Fruit fly (Drosophila melanogaster) whole organism, wandering third instar larva: Measurements from ENCODE around the gene CG34244.

Source experiments
- CG9705 ChIP-seq: fragments of 200-800 bp; sonication (Bioruptor generic); optimal IDR thresholded peaks from 2 replicates; lab custom pipeline; 2018; ENCODE audit warnings: missing biosample characterization, mild to moderate bottlenecking, missing genetic modification characterization
- Dfd ChIP-seq: fragments of >200 bp; optimal IDR thresholded peaks from 2 replicates; lab custom pipeline; 2017; ENCODE audit warnings: missing biosample characterization, missing genetic modification characterization
- Dif ChIP-seq: fragments of 200-275, 200-300 bp; sonication (Bioruptor generic); optimal IDR thresholded peaks from 2 replicates; lab custom pipeline; 2018; ENCODE audit warnings: missing biosample characterization, missing genetic modification characterization; ENCODE audit not compliant: partially characterized antibody
- GATAd ChIP-seq: sonication (Bioruptor generic); optimal IDR thresholded peaks from 2 replicates; lab custom pipeline; 2016; ENCODE audit warnings: missing biosample characterization, missing genetic modification characterization
- HLH106 ChIP-seq: fragments of 200-800 bp; optimal IDR thresholded peaks from 3 replicates; lab custom pipeline; 2019; ENCODE audit warnings: missing biosample characterization, mild to moderate bottlenecking, missing genetic modification characterization, moderate library complexity
- Hr78 ChIP-seq: fragments of >200 bp; optimal IDR thresholded peaks from 2 replicates; lab custom pipeline; 2017; ENCODE audit warnings: missing biosample characterization, missing genetic modification characterization
- Hr83 ChIP-seq: fragments of 200-300 bp; sonication (Bioruptor generic); optimal IDR thresholded peaks from 2 replicates; lab custom pipeline; 2016; ENCODE audit warnings: missing biosample characterization, mild to moderate bottlenecking, missing genetic modification characterization, moderate library complexity; ENCODE audit not compliant: poor library complexity, severe bottlenecking
- Jra ChIP-seq: sonication (Bioruptor generic); optimal IDR thresholded peaks from 2 replicates; lab custom pipeline; 2016; ENCODE audit warnings: missing biosample characterization, missing genetic modification characterization
- Myc ChIP-seq: fragments of >200 bp; optimal IDR thresholded peaks from 2 replicates; lab custom pipeline; 2017
- OdsH ChIP-seq: fragments of 200-800 bp; sonication (Bioruptor generic); optimal IDR thresholded peaks from 2 replicates; lab custom pipeline; 2016; ENCODE audit warnings: missing biosample characterization, mild to moderate bottlenecking, missing genetic modification characterization
- Rel ChIP-seq, 2 experiments: fragments of 200-800 bp; sonication (Bioruptor generic) in 1 of 2; optimal IDR thresholded peaks; 2 replicates in 1 of 2; 3 replicates in 1 of 2; lab custom pipeline; 2016 to 2019; ENCODE audit warnings: mild to moderate bottlenecking in 2 of 2, missing biosample characterization in 2 of 2, missing genetic modification characterization in 2 of 2, moderate library complexity in 1 of 2
- Sp1 ChIP-seq: fragments of 200-800 bp; sonication (Bioruptor generic); optimal IDR thresholded peaks from 3 replicates; lab custom pipeline; 2019; ENCODE audit warnings: missing biosample characterization, mild to moderate bottlenecking, missing genetic modification characterization, moderate library complexity
- Vsx2 ChIP-seq: fragments of 200-300, 225-300 bp; sonication (Bioruptor generic); optimal IDR thresholded peaks from 2 replicates; lab custom pipeline; 2018; ENCODE audit warnings: missing biosample characterization, missing genetic modification characterization; ENCODE audit not compliant: partially characterized antibody
- br ChIP-seq: fragments of 200-800 bp; sonication (Bioruptor generic); optimal IDR thresholded peaks from 2 replicates; lab custom pipeline; 2016; ENCODE audit warnings: missing biosample characterization, missing genetic modification characterization
- dmrt93B ChIP-seq: fragments of 200-800 bp; sonication (Bioruptor generic); optimal IDR thresholded peaks from 2 replicates; lab custom pipeline; 2018; ENCODE audit warnings: missing biosample characterization, mild to moderate bottlenecking, missing genetic modification characterization
- dsf ChIP-seq: sonication (Bioruptor generic); optimal IDR thresholded peaks from 2 replicates; lab custom pipeline; 2016; ENCODE audit warnings: missing biosample characterization, missing genetic modification characterization, borderline replicate concordance
- ey ChIP-seq: fragments of 200-800 bp; sonication (Bioruptor generic); optimal IDR thresholded peaks from 2 replicates; lab custom pipeline; 2016; ENCODE audit warnings: missing biosample characterization, missing genetic modification characterization
- h ChIP-seq: fragments of 200-800 bp; sonication (Bioruptor generic); optimal IDR thresholded peaks from 3 replicates; lab custom pipeline; 2016; ENCODE audit warnings: missing biosample characterization, mild to moderate bottlenecking, missing genetic modification characterization
- jim ChIP-seq: fragments of 175-275, 200-325 bp; sonication (Bioruptor generic); optimal IDR thresholded peaks from 2 replicates; lab custom pipeline; 2016; ENCODE audit warnings: missing biosample characterization, mild to moderate bottlenecking, missing genetic modification characterization
- lola ChIP-seq: fragments of >200 bp; optimal IDR thresholded peaks from 2 replicates; lab custom pipeline; 2017; ENCODE audit warnings: missing biosample characterization, missing genetic modification characterization
- pan ChIP-seq: fragments of >200 bp; optimal IDR thresholded peaks from 2 replicates; lab custom pipeline; 2017
- psq ChIP-seq: fragments of 200-800 bp; sonication (Bioruptor generic); optimal IDR thresholded peaks from 3 replicates; lab custom pipeline; 2017; ENCODE audit warnings: missing biosample characterization, mild to moderate bottlenecking, missing genetic modification characterization, moderate library complexity
- rgr ChIP-seq: fragments of 200-800 bp; sonication (Bioruptor generic); optimal IDR thresholded peaks from 3 replicates; lab custom pipeline; 2016; ENCODE audit warnings: missing biosample characterization, mild to moderate bottlenecking, missing genetic modification characterization
- sage ChIP-seq: fragments of 200-800 bp; sonication (Bioruptor generic); optimal IDR thresholded peaks from 2 replicates; lab custom pipeline; 2016; ENCODE audit warnings: missing biosample characterization, mild to moderate bottlenecking, missing genetic modification characterization
- sv ChIP-seq: fragments of 200-800 bp; sonication (Bioruptor generic); optimal IDR thresholded peaks from 3 replicates; lab custom pipeline; 2016; ENCODE audit warnings: missing biosample characterization, missing genetic modification characterization

The CG34244 gene

dm6 chr3L:14217677-14218254, 18.0 kb downstream of the CG34244 start, which contains the start of gene CG7768 (continued):
- TF ChIP-seq Jra (no peak), psq (no peak), CG9705 (GFP tag; lab: Kevin White, UChicago) (no peak), GATAd (GFP tag; lab: Kevin White, UChicago) (no peak), Rel (GFP tag; optimal IDR thresholded peaks at IDR 0.05; lab: Kevin White, UChicago) (no peak), Rel (tag; optimal IDR thresholded peaks at IDR 0.05; lab: Kevin White, UChicago) (no peak), Dfd (GFP tag; lab: Kevin White, UChicago) (no peak)

dm6 chr3L:14216140-14216539, 19.6 kb downstream of the CG34244 start:
- TF ChIP-seq psq = no peak
- TF ChIP-seq ey = no peak
- TF ChIP-seq h (GFP tag; lab: Kevin White, UChicago) = no peak
- no peak for TF ChIP-seq Dif (GFP tag; lab: Kevin White, UChicago)
- TF ChIP-seq HLH106 (tag; lab: Kevin White, UChicago) = no peak
- no peak for TF ChIP-seq Sp1
- TF ChIP-seq Vsx2 = no peak
- no peak for TF ChIP-seq Myc
- TF ChIP-seq lola = no peak
- TF ChIP-seq rgr (GFP tag; lab: Kevin White, UChicago) = no peak
- TF ChIP-seq Hr83 (GFP tag; lab: Kevin White, UChicago) = no peak
- no peak for TF ChIP-seq sv (GFP tag; lab: Kevin White, UChicago)
- no peak for TF ChIP-seq CG9705 (GFP tag; lab: Kevin White, UChicago)
- no peak for TF ChIP-seq Jra
- TF ChIP-seq pan (lab: Kevin White, UChicago) = no peak
- TF ChIP-seq Rel (GFP tag; optimal IDR thresholded peaks at IDR 0.05; lab: Kevin White, UChicago) = no peak
- no peak for TF ChIP-seq Rel (tag; optimal IDR thresholded peaks at IDR 0.05; lab: Kevin White, UChicago)
- no peak for TF ChIP-seq br
- TF ChIP-seq jim (GFP tag; lab: Kevin White, UChicago) = no peak
- no peak for TF ChIP-seq OdsH

dm6 chr3L:14212300-14212893, 23.3 kb downstream of the CG34244 start:
- peak; percentile 89 for TF ChIP-seq Myc
- no peak for TF ChIP-seq sage (GFP tag; lab: Kevin White, UChicago)
- TF ChIP-seq, all 38 proteins: peak for 1

- no peak for TF ChIP-seq OdsH
- TF ChIP-seq, all 38 proteins: peak for 0
These were observed 24.1 kb downstream of the CG34244 start for dm6 chr3L:14211616-14212015.

- TF ChIP-seq jim (GFP tag; lab: Kevin White, UChicago) = no peak
- TF ChIP-seq Rel (GFP tag; optimal IDR thresholded peaks at IDR 0.05; lab: Kevin White, UChicago) = no peak
- TF ChIP-seq Rel (tag; optimal IDR thresholded peaks at IDR 0.05; lab: Kevin White, UChicago) = peak; percentile 52
These were observed 26.8 kb downstream of the CG34244 start for dm6 chr3L:14208974-14209373.

- TF ChIP-seq dmrt93B (no peak), dsf (GFP tag; lab: Kevin White, UChicago) (no peak), Hr83 (GFP tag; lab: Kevin White, UChicago) (no peak), pan (lab: Kevin White, UChicago) (no peak), Dfd (GFP tag; lab: Kevin White, UChicago) (no peak), sage (GFP tag; lab: Kevin White, UChicago) (no peak), Vsx2 (no peak), br (no peak), Sp1 (no peak), Hr78 (no peak), HLH106 (tag; lab: Kevin White, UChicago) (no peak)
These were observed 28.4 kb downstream of the CG34244 start for dm6 chr3L:14207361-14207760.
